Worm (Caenorhabditis elegans) whole organism, L3 larva: ENCODE data around the gene cdc-50.B.

Experiments
- aly-2 ChIP-seq: fragments of 150-350 bp; optimal IDR thresholded peaks from 2 replicates; lab custom pipeline; 2014; ENCODE audit warnings: missing biosample characterization, missing genetic modification characterization
- ama-1 ChIP-seq: fragments of 150-350 bp; optimal IDR thresholded peaks from 2 replicates; lab custom pipeline; 2018
- egl-27 ChIP-seq: sonication (generic microtip); optimal IDR thresholded peaks from 4 replicates; lab custom pipeline; 2017; ENCODE audit warnings: missing biosample characterization, missing genetic modification reagents, missing genetic modification characterization
- elt-1 ChIP-seq: fragments of 150-350 bp; optimal IDR thresholded peaks from 2 replicates; lab custom pipeline; 2014; ENCODE audit warnings: missing biosample characterization, missing genetic modification characterization
- eor-1 ChIP-seq, 2 experiments: fragments of 150-350 bp; optimal IDR thresholded peaks; 2 replicates each; lab custom pipeline; 2014 to 2018; ENCODE audit warnings: missing biosample characterization in 2 of 2, missing genetic modification characterization in 2 of 2
- fkh-10 ChIP-seq: sonication (generic microtip); optimal IDR thresholded peaks from 2 replicates; lab custom pipeline; 2017; ENCODE audit warnings: missing biosample characterization, missing genetic modification reagents, missing genetic modification characterization
- lin-39 ChIP-seq: fragments of 150-350 bp; optimal IDR thresholded peaks from 2 replicates; lab custom pipeline; 2018; ENCODE audit warnings: missing biosample characterization, missing genetic modification reagents, missing genetic modification characterization
- nhr-11 ChIP-seq: fragments of 150-350 bp; optimal IDR thresholded peaks from 2 replicates; lab custom pipeline; 2014; ENCODE audit warnings: missing biosample characterization, missing genetic modification characterization
- nhr-237 ChIP-seq: fragments of 150-350 bp; optimal IDR thresholded peaks from 2 replicates; lab custom pipeline; 2014; ENCODE audit warnings: missing biosample characterization, missing genetic modification characterization
- nhr-25 ChIP-seq: sonication (generic microtip); optimal IDR thresholded peaks from 2 replicates; lab custom pipeline; 2017; ENCODE audit warnings: missing biosample characterization, missing genetic modification characterization
- nhr-67 ChIP-seq: fragments of 150-350 bp; optimal IDR thresholded peaks from 2 replicates; lab custom pipeline; 2014; ENCODE audit warnings: missing biosample characterization, missing genetic modification characterization
- nhr-76 ChIP-seq: fragments of 150-350 bp; sonication (generic microtip); optimal IDR thresholded peaks from 5 replicates; lab custom pipeline; 2014; ENCODE audit warnings: missing biosample characterization, missing genetic modification characterization
- unc-39 ChIP-seq: sonication (generic microtip); optimal IDR thresholded peaks from 4 replicates; lab custom pipeline; 2017; ENCODE audit warnings: missing biosample characterization, missing genetic modification characterization

DNA sequence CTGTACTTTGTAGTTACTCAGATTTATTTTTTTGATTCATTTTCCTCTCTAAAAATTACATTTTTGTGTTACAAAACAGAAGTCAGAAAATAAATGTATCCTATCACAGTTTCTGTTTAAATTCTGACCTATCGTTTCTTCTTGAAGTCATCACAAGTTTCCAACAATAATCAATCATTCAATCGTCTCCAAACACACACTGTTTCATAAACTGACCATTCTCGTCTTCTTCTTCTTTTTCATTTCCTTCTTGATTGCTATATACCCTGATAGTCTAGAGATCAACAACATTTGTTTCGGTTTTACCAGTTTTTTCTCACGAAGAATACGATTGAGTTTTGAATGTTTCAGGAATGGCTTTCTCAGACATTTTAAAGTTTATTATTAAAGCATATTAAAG is 50.5 kb downstream of the cdc-50.B start:
- no peak for TF ChIP-seq eor-1 (tag; optimal IDR thresholded peaks at IDR 0.05; lab: Kevin White, UChicago)
- no peak for TF ChIP-seq egl-27
- no peak for TF ChIP-seq nhr-67
- no peak for TF ChIP-seq nhr-11 (tag; lab: Kevin White, UChicago)
- no peak for TF ChIP-seq nhr-76 (tag; lab: Kevin White, UChicago)
- no peak for TF ChIP-seq fkh-10 (GFP tag; lab: Kevin White, UChicago)
- TF ChIP-seq nhr-237 (tag; lab: Kevin White, UChicago) = no peak
- no peak for TF ChIP-seq aly-2 (tag; lab: Kevin White, UChicago)
- no peak for TF ChIP-seq nhr-25 (tag; lab: Kevin White, UChicago)
- no peak for TF ChIP-seq unc-39
- TF ChIP-seq ama-1 = no peak
- no peak for TF ChIP-seq elt-1 (tag; lab: Kevin White, UChicago)
- TF ChIP-seq lin-39 = no peak
